Fruit fly (Drosophila melanogaster): Measurements from ENCODE around the gene Cpr67B.

Cpr67B gene

DNA sequence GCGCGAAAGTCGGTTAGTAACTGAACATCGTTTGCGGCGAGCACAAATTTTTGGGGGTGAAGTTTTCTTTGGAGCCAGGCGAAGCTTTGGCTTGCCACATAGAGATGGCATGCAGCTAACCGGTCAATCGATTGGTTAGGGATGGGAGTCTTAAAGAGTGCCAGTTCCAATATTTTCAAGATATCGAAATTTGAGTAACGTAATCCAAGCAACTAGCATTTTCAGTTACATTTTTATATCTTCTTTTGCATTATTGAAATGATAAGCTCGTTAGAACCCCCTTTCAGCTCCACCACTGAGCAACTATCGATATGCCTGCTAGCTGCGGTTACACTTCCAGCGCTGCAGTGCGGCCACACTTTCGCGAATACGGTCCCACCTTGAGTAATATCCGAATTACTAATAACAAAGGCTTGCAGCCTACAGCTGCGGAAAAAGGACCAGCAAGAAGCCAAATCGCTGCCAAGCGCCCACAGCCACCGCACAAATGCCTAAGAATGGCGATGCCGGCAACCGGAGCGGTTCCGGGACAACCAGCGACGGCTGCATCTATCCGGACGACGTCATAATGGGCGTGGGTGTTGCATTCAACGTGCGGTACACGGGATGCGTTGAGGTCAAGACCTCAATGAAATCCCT is 22.2 kb downstream of the Cpr67B start, which contains the start of the genes Atat and Shc (continued):
- TF ChIP-seq Hr78 (GFP tag; optimal IDR thresholded peaks at IDR 0.05) (peak in 1 of 2 experiments; percentile 81), CG4707 (GFP tag; optimal IDR thresholded peaks at IDR 0.05) (peak; percentile 81), p53 (GFP tag; optimal IDR thresholded peaks at IDR 0.05) (peak; percentile 99), CG17361 (GFP tag; IDR thresholded peaks at IDR 0.05) (peak; percentile 98), cg (GFP tag; optimal IDR thresholded peaks at IDR 0.05) (peak; percentile 2), row (GFP tag; IDR thresholded peaks at IDR 0.05) (peak; percentile 100), CG18011 (GFP tag; optimal IDR thresholded peaks at IDR 0.05) (peak; percentile 93), al (GFP tag; IDR thresholded peaks at IDR 0.05) (peak; percentile 100), Mrtf (GFP tag; IDR thresholded peaks at IDR 0.05) (peak; percentile 100), CG2120 (GFP tag; optimal IDR thresholded peaks at IDR 0.05) (peak; percentile 100), lmd (GFP tag; IDR thresholded peaks at IDR 0.05) (peak; percentile 100), btn (GFP tag; optimal IDR thresholded peaks at IDR 0.05) (peak; percentile 98), CG11093 (GFP tag; IDR thresholded peaks at IDR 0.05) (peak; percentile 100), ATbp (GFP tag; optimal IDR thresholded peaks at IDR 0.05) (peak; percentile 93), Sry-β (GFP tag; optimal IDR thresholded peaks at IDR 0.05) (peak; percentile 61), Hr51 (GFP tag; optimal IDR thresholded peaks at IDR 0.05) (peak; percentile 97 to 100), Dbx (GFP tag; IDR thresholded peaks at IDR 0.05) (peak; percentile 100), CG30431 (GFP tag; optimal IDR thresholded peaks at IDR 0.05) (peak; percentile 100), kni (GFP tag; optimal IDR thresholded peaks at IDR 0.05) (peak; percentile 85), HmgZ (tag; optimal IDR thresholded peaks at IDR 0.05) (peak; percentile 100), z (GFP tag; IDR thresholded peaks at IDR 0.05) (peak; percentile 73; the same call in 2 of the 3 replicates), jumu (GFP tag; optimal IDR thresholded peaks at IDR 0.05) (peak; percentile 100), Aef1 (GFP tag; IDR thresholded peaks at IDR 0.05) (peak; percentile 100), ro (GFP tag; IDR thresholded peaks at IDR 0.05) (peak; percentile 98), fd102C (GFP tag; optimal IDR thresholded peaks at IDR 0.05) (peak; percentile 77), tin (GFP tag; optimal IDR thresholded peaks at IDR 0.05) (peak; percentile 100), Six4 (GFP tag; optimal IDR thresholded peaks at IDR 0.05) (peak; percentile 99), twi (tag; optimal IDR thresholded peaks at IDR 0.05) (peak; percentile 96), CG18476 (GFP tag; optimal IDR thresholded peaks at IDR 0.05) (peak; percentile 98), HHEX (GFP tag; optimal IDR thresholded peaks at IDR 0.05) (peak; percentile 99), CG6813 (GFP tag; optimal IDR thresholded peaks at IDR 0.05) (peak; percentile 96), zfh2 (GFP tag; optimal IDR thresholded peaks at IDR 0.05) (peak; percentile 100), CG10274 (GFP tag; optimal IDR thresholded peaks at IDR 0.05) (peak; percentile 95), CG4360 (GFP tag; IDR thresholded peaks at IDR 0.05) (peak; percentile 87), trem (tag; optimal IDR thresholded peaks at IDR 0.05) (peak; percentile 95), sqz (GFP tag; optimal IDR thresholded peaks at IDR 0.05) (peak; percentile 74), shn (GFP tag; optimal IDR thresholded peaks at IDR 0.05) (peak; percentile 100), CG8944 (GFP tag; optimal IDR thresholded peaks at IDR 0.05) (peak; percentile 100), CG7987 (GFP tag; optimal IDR thresholded peaks at IDR 0.05) (peak; percentile 95), Rfx (GFP tag; IDR thresholded peaks at IDR 0.05) (peak; percentile 100), Ravus (GFP tag; IDR thresholded peaks at IDR 0.05) (peak; percentile 99), GATAe (GFP tag; conservative IDR thresholded peaks at IDR 0.05) (peak; percentile 98), CG11723 (GFP tag; optimal IDR thresholded peaks at IDR 0.05) (peak; percentile 97), trh (GFP tag; optimal IDR thresholded peaks at IDR 0.05) (peak; percentile 99), wek (GFP tag; optimal IDR thresholded peaks at IDR 0.05) (peak; percentile 83), CG8478 (optimal IDR thresholded peaks at IDR 0.05) (peak; percentile 55), D (optimal IDR thresholded peaks at IDR 0.05) (no peak), D (GFP tag; optimal IDR thresholded peaks at IDR 0.05) (peak; percentile 97), CG16863 (GFP tag; optimal IDR thresholded peaks at IDR 0.05) (peak; percentile 99), CG14014 (GFP tag; IDR thresholded peaks at IDR 0.05) (peak; percentile 99)
